Worm (Caenorhabditis elegans): Measurements from ENCODE around the gene catp-5.

The catp-5 gene

ce11 chrX:8089266-8089909, 9.3 kb downstream of the catp-5 start (continued):
- TF ChIP-seq aha-1 (tag; optimal IDR thresholded peaks at IDR 0.05) (no peak), jun-1 (tag; optimal IDR thresholded peaks at IDR 0.05) (peak; percentile 10), hlh-4 (tag; optimal IDR thresholded peaks at IDR 0.05) (no peak), lin-14 (GFP tag; optimal IDR thresholded peaks at IDR 0.05) (peak; percentile 43), snu-23 (GFP tag; optimal IDR thresholded peaks at IDR 0.05) (peak; percentile 24), tlp-1 (tag; optimal IDR thresholded peaks at IDR 0.05) (no peak), sup-37 (GFP tag; optimal IDR thresholded peaks at IDR 0.05) (no peak), lsy-2 (tag; optimal IDR thresholded peaks at IDR 0.05) (no peak), sptf-1 (tag; optimal IDR thresholded peaks at IDR 0.05) (no peak), efl-3 (GFP tag; optimal IDR thresholded peaks at IDR 0.05) (no peak), rnt-1 (tag; optimal IDR thresholded peaks at IDR 0.05) (peak; percentile 22), nhr-11 (tag; optimal IDR thresholded peaks at IDR 0.05) (no peak), lin-15B (tag; optimal IDR thresholded peaks at IDR 0.05) (no peak), ztf-11 (tag; optimal IDR thresholded peaks at IDR 0.05) (no peak), nhr-77 (tag; optimal IDR thresholded peaks at IDR 0.05) (no peak), nhr-20 (tag; optimal IDR thresholded peaks at IDR 0.05) (no peak), tbx-2 (tag; optimal IDR thresholded peaks at IDR 0.05) (no peak), blmp-1 (tag; optimal IDR thresholded peaks at IDR 0.05) (peak; percentile 44), efl-1 (optimal IDR thresholded peaks at IDR 0.05) (no peak), efl-1 (GFP tag; optimal IDR thresholded peaks at IDR 0.05 in 1 of 2) (peak; percentile 12 to 69), pax-3 (tag; optimal IDR thresholded peaks at IDR 0.05) (no peak), ceh-90 (tag; optimal IDR thresholded peaks at IDR 0.05) (no peak), aly-2 (tag; optimal IDR thresholded peaks at IDR 0.05) (no peak), skn-1 (tag; optimal IDR thresholded peaks at IDR 0.05) (no peak), nhr-28 (tag; optimal IDR thresholded peaks at IDR 0.05) (no peak), F16B12.6 (tag; optimal IDR thresholded peaks at IDR 0.05) (peak; percentile 80), nhr-71 (tag; optimal IDR thresholded peaks at IDR 0.05) (peak; percentile 23), ztf-4 (tag; optimal IDR thresholded peaks at IDR 0.05) (no peak), nhr-76 (tag; optimal IDR thresholded peaks at IDR 0.05) (no peak), unc-98 (GFP tag; IDR thresholded peaks at IDR 0.05) (no peak), nhr-84 (tag; optimal IDR thresholded peaks at IDR 0.05) (no peak), nhr-12 (tag; optimal IDR thresholded peaks at IDR 0.05) (no peak), nhr-90 (tag; optimal IDR thresholded peaks at IDR 0.05; ENCODE audit: poor library complexity) (peak; percentile 15)

- TF ChIP-seq egl-27 (tag; optimal IDR thresholded peaks at IDR 0.05) (no peak), nhr-85 (tag) (peak; percentile 15)
These were observed 10.2 kb downstream of the catp-5 start, which contains the start of gene vem-1 for ce11 chrX:8088474-8088873. vem-1 (minus strand) TSS chrX:8088574.

ce11 chrX:8086725-8087641, 11.7 kb downstream of the catp-5 start:
- peak; percentile 53 for TF ChIP-seq nhr-85 (tag)
- TF ChIP-seq nhr-71 (tag; optimal IDR thresholded peaks at IDR 0.05) = peak; percentile 12
- no peak for TF ChIP-seq aly-2 (tag; optimal IDR thresholded peaks at IDR 0.05)

ce11 chrX:8086450-8086724, 12.3 kb downstream of the catp-5 start, which contains the start of gene dao-3:
dao-3 (minus strand) TSS chrX:8086550.
- TF ChIP-seq ces-1 (GFP tag; optimal IDR thresholded peaks at IDR 0.05) = no peak
- TF ChIP-seq skn-1 (tag; optimal IDR thresholded peaks at IDR 0.05) = no peak
- no peak for TF ChIP-seq lin-35 (GFP tag; optimal IDR thresholded peaks at IDR 0.05)
- no peak for TF ChIP-seq nhr-11 (tag; optimal IDR thresholded peaks at IDR 0.05)

Measured in whole organism, L1 larva.